Worm (Caenorhabditis elegans): Measurements from ENCODE around the gene F49F1.17.

- TF ChIP-seq lin-35 (GFP tag; optimal IDR thresholded peaks at IDR 0.05) (no peak), pha-4 (tag; optimal IDR thresholded peaks at IDR 0.05) (no peak), egl-44 (GFP tag; IDR thresholded peaks at IDR 0.05) (no peak), B0336.3 (GFP tag; IDR thresholded peaks at IDR 0.05) (no peak), ztf-3 (GFP tag; optimal IDR thresholded peaks at IDR 0.05) (no peak), zfh-2 (GFP tag; conservative IDR thresholded peaks at IDR 0.05) (no peak)
Measured at ce11 chrIV:4094364-4094763, 41.3 kb downstream of the F49F1.17 start.
